Worm (Caenorhabditis elegans): ENCODE data around the gene ugt-33.
A peak's percentile ranks its signal among the peaks of the same experiment; 100 is the strongest.

DNA sequence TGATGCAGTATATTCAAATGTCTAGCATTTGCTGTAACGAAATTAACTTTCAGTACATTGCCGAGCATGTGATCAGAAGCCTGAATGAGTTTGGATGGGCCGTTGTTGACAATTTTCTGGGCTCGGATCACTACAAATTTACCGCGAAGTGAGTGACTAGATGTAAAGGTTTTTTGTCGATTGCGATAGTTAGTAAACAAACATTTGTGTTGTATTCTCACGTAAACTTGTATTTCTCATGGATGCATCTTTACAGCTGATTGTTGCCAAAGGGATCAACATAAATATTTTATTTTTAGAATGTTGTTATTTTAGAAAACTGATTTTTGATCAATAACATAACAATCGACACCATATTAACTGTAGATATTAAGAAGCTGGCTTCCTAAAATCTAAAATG, 19.2 kb upstream of the ugt-33 start:
- no peak for TF ChIP-seq dmd-9 (GFP tag; IDR thresholded peaks at IDR 0.05)
- no peak for TF ChIP-seq dpl-1 (GFP tag; optimal IDR thresholded peaks at IDR 0.05)
- TF ChIP-seq lin-13 (GFP tag; optimal IDR thresholded peaks at IDR 0.05) = no peak
- no peak for TF ChIP-seq arid-1 (GFP tag; conservative IDR thresholded peaks at IDR 0.05)
- no peak for TF ChIP-seq nhr-11 (tag; optimal IDR thresholded peaks at IDR 0.05)
- peak; percentile 25 for TF ChIP-seq ama-1 (optimal IDR thresholded peaks at IDR 0.05)
- TF ChIP-seq lin-39 (tag; optimal IDR thresholded peaks at IDR 0.05) = no peak
- TF ChIP-seq dmd-6 (GFP tag; IDR thresholded peaks at IDR 0.05) = no peak
- TF ChIP-seq Y105C5A.15 (GFP tag; IDR thresholded peaks at IDR 0.05) = no peak
- TF ChIP-seq nhr-25 (tag; optimal IDR thresholded peaks at IDR 0.05; ENCODE audit: borderline replicate concordance, insufficient read depth) = no peak
- no peak for TF ChIP-seq fos-1 (tag; optimal IDR thresholded peaks at IDR 0.05)
- TF ChIP-seq nhr-76 (tag; optimal IDR thresholded peaks at IDR 0.05) = no peak
- no peak for TF ChIP-seq snpc-4 (tag; optimal IDR thresholded peaks at IDR 0.05)
- TF ChIP-seq lir-3 (tag; optimal IDR thresholded peaks at IDR 0.05) = no peak

All from whole organism, L4 larva.